Fruit fly (Drosophila melanogaster): ENCODE results near the gene hec.

The hec gene

DNA sequence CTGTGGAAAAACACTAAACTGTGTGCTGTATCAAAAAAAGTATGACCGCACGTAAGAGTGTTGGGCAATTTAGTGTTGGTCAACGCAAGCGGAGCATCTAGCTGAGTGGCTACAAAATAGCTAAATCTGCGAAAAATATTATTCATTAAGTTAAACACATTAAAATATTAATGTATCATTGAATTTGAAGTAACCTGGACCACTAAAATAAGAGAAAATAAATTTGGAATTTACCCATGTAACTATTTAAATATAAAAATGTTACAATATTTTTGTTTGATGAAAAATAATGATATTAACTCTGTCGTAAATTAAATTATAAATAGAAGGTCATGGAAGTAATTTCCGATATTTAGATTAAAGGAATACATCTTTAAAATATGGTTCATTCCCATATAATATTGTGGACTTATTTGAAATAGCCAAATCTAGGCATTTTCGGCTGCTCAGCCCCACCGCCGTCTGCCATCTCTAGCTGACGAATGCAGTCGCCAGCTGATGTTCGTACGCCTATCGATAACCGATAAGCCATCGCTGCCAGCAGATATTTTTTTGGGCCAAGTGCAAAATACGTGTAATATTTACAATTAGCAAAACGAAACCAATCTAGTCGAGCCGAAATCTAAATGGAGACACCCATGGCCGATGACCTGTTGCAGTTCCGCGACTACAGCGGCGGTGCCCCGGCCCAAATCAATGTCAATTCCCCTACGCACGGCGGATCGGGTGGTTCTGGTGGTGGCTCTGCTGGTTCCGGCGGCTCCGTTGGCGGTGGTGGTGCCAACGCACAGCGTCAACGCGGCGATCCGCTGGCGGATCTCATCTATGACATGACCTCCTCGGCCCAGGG is 47.5 kb downstream of the hec start, which contains the start of the genes Brms1 and CG4645 (continued):
- TF ChIP-seq CG8924 (tag; optimal IDR thresholded peaks at IDR 0.05) (peak; percentile 41), prd (optimal IDR thresholded peaks at IDR 0.05) (no peak), prd (GFP tag; IDR thresholded peaks at IDR 0.05) (peak; percentile 50; the same call in 2 of the 3 replicates), lbe (GFP tag; optimal IDR thresholded peaks at IDR 0.05) (no peak), al (GFP tag; IDR thresholded peaks at IDR 0.05) (no peak), Med (GFP tag) (peak; percentile 72), CG12391 (tag; optimal IDR thresholded peaks at IDR 0.05) (peak; percentile 69), nmo (GFP tag; optimal IDR thresholded peaks at IDR 0.05) (peak; percentile 70), crc (GFP tag; optimal IDR thresholded peaks at IDR 0.05) (no peak), CG6272 (GFP tag; IDR thresholded peaks at IDR 0.05) (peak; percentile 43; the same call in 1 of the 2 replicates), CG12942 (GFP tag; optimal IDR thresholded peaks at IDR 0.05) (peak; percentile 46), kay (GFP tag; optimal IDR thresholded peaks at IDR 0.05) (peak; percentile 3), nerfin-2 (GFP tag; IDR thresholded peaks at IDR 0.05; ENCODE audit: partially characterized antibody) (0 out of 2 replicates have a peak, but pooled peaks have one; percentile 27), Chrac-16 (GFP tag; optimal IDR thresholded peaks at IDR 0.05) (peak; percentile 47), CG10462 (GFP tag; optimal IDR thresholded peaks at IDR 0.05) (peak; percentile 7), CG5180 (GFP tag; optimal IDR thresholded peaks at IDR 0.05) (no peak), D19A (tag; optimal IDR thresholded peaks at IDR 0.05) (peak; percentile 14), dpn (GFP tag; optimal IDR thresholded peaks at IDR 0.05) (peak; percentile 1 to 55), CG11456 (GFP tag; IDR thresholded peaks at IDR 0.05) (peak; percentile 66; the same call in 2 of the 3 replicates), CG4282 (GFP tag; optimal IDR thresholded peaks at IDR 0.05) (no peak), CG30431 (GFP tag; optimal IDR thresholded peaks at IDR 0.05) (no peak), pho (GFP tag; optimal IDR thresholded peaks at IDR 0.05) (peak; percentile 17), CG9215 (GFP tag; IDR thresholded peaks at IDR 0.05) (peak; percentile 58; the same call in 1 of the 2 replicates), yki (optimal IDR thresholded peaks at IDR 0.05) (no peak), CG7271 (tag; optimal IDR thresholded peaks at IDR 0.05) (no peak), Ptx1 (GFP tag; IDR thresholded peaks at IDR 0.05) (peak; percentile 50), Dref (GFP tag; IDR thresholded peaks at IDR 0.05) (peak; percentile 69), CG2712 (tag; optimal IDR thresholded peaks at IDR 0.05) (peak; percentile 57), z (GFP tag; IDR thresholded peaks at IDR 0.05) (no peak), CG15514 (GFP tag; optimal IDR thresholded peaks at IDR 0.05) (peak; percentile 77), seq (GFP tag; IDR thresholded peaks at IDR 0.05) (no peak), ssp (GFP tag; IDR thresholded peaks at IDR 0.05) (peak; percentile 48; the same call in 1 of the 2 replicates), CG10543 (GFP tag; optimal IDR thresholded peaks at IDR 0.05) (peak; percentile 70), CG3847 (GFP tag; IDR thresholded peaks at IDR 0.05) (peak; percentile 58), CG11695 (GFP tag; IDR thresholded peaks at IDR 0.05) (no peak), vvl (GFP tag; IDR thresholded peaks at IDR 0.05) (peak; percentile 28; the same call in 1 of the 2 replicates), stc (GFP tag; IDR thresholded peaks at IDR 0.05) (no peak; the same call in 1 of the 2 replicates), CG7357 (GFP tag; IDR thresholded peaks at IDR 0.05) (no peak), odd (GFP tag; optimal IDR thresholded peaks at IDR 0.05) (no peak), CG11398 (GFP tag; optimal IDR thresholded peaks at IDR 0.05) (no peak), Bdp1 (GFP tag; optimal IDR thresholded peaks at IDR 0.05) (no peak), wor (GFP tag; IDR thresholded peaks at IDR 0.05) (no peak)

Measured in whole organism, embryonic.